Worm (Caenorhabditis elegans) whole organism, late embryonic: ENCODE data around the gene R193.2.

Experiments
- T23F11.4 ChIP-seq: fragments of 200-800 bp; sonication (Bioruptor generic); optimal IDR thresholded peaks from 2 replicates; lab custom pipeline; 2018; ENCODE audit warnings: mild to moderate bottlenecking, missing genetic modification characterization, missing compliant biosample characterization
- ama-1 ChIP-seq: fragments of 150-350 bp; optimal IDR thresholded peaks from 2 replicates; lab custom pipeline; 2014
- ceh-2 ChIP-seq: sonication (generic microtip); optimal IDR thresholded peaks from 2 replicates; lab custom pipeline; 2016; ENCODE audit warnings: missing genotype, missing genetic modification characterization, missing compliant biosample characterization
- ceh-48 ChIP-seq: sonication (generic microtip); optimal IDR thresholded peaks from 2 replicates; lab custom pipeline; 2016; ENCODE audit warnings: missing genetic modification characterization, inconsistent platforms, missing compliant biosample characterization
- ets-4 ChIP-seq: sonication (generic microtip); optimal IDR thresholded peaks from 2 replicates; lab custom pipeline; 2016; ENCODE audit warnings: missing genetic modification characterization, missing compliant biosample characterization
- fkh-10 ChIP-seq: fragments of 150-350 bp; optimal IDR thresholded peaks from 2 replicates; lab custom pipeline; 2014; ENCODE audit warnings: missing biosample characterization, missing genetic modification reagents, missing genetic modification characterization
- pqm-1 ChIP-seq: sonication (generic microtip); optimal IDR thresholded peaks from 2 replicates; lab custom pipeline; 2016; ENCODE audit warnings: missing genetic modification characterization, missing compliant biosample characterization
- rnt-1 ChIP-seq: sonication (generic microtip); optimal IDR thresholded peaks from 2 replicates; lab custom pipeline; 2016; ENCODE audit warnings: missing genetic modification characterization, missing compliant biosample characterization

- TF ChIP-seq ceh-48 (tag; lab: Kevin White, UChicago) (no peak), ama-1 (lab: Kevin White, UChicago) (no peak), pqm-1 (no peak), rnt-1 (tag; lab: Kevin White, UChicago) (no peak), ets-4 (tag; lab: Kevin White, UChicago) (no peak), T23F11.4 (GFP tag; lab: Kevin White, UChicago) (no peak), ceh-2 (tag; lab: Kevin White, UChicago) (no peak), fkh-10 (GFP tag; lab: Kevin White, UChicago) (no peak)
These were observed 33.0 kb upstream of the R193.2 start for ce11 chrX:1181271-1181958.
